Comparison of ENCODE assay signal across 4 worm cellular contexts in genomic region chrIII:8741276-8741860, ce11.
TF ChIP-seq lines count a peak whose summit lies in the region.

pdhk-2 (minus strand) TSS chrIII:8741412.

TF ChIP-seq in whole organism, L2 larva, 48 proteins besides CTCF, POLR2A, EP300 and RAD21 (continued from another document):
- peak; percentile 64 for TF ChIP-seq ZK546.5 (tag; optimal IDR thresholded peaks at IDR 0.05; lab: Kevin White, UChicago)
- TF ChIP-seq elt-3 (tag; optimal IDR thresholded peaks at IDR 0.05; lab: Kevin White, UChicago), result no peak
- peak; percentile 8 for TF ChIP-seq nhr-12 (tag; optimal IDR thresholded peaks at IDR 0.05; lab: Kevin White, UChicago)
- TF ChIP-seq snpc-4 (tag; optimal IDR thresholded peaks at IDR 0.05; lab: Kevin White, UChicago), result peak; percentile 61
- peak; percentile 92 for TF ChIP-seq ceh-16 (tag; optimal IDR thresholded peaks at IDR 0.05; lab: Kevin White, UChicago)
- peak; percentile 91 for TF ChIP-seq zag-1 (tag; optimal IDR thresholded peaks at IDR 0.05; lab: Kevin White, UChicago)
- peak; percentile 87 for TF ChIP-seq egl-27 (tag; optimal IDR thresholded peaks at IDR 0.05; lab: Kevin White, UChicago)
- peak; percentile 99 for TF ChIP-seq gmeb-1 (tag; optimal IDR thresholded peaks at IDR 0.05; lab: Kevin White, UChicago)
- peak; percentile 89 for TF ChIP-seq fos-1 (tag; optimal IDR thresholded peaks at IDR 0.05; lab: Kevin White, UChicago)
- no peak for TF ChIP-seq nhr-23 (tag; optimal IDR thresholded peaks at IDR 0.05; lab: Kevin White, UChicago)
- TF ChIP-seq nhr-25 (tag; optimal IDR thresholded peaks at IDR 0.05; lab: Kevin White, UChicago), result peak; percentile 93
- TF ChIP-seq aly-2 (tag; optimal IDR thresholded peaks at IDR 0.05; lab: Kevin White, UChicago), result no peak
- peak; percentile 45 for TF ChIP-seq ama-1 (optimal IDR thresholded peaks at IDR 0.05; lab: Kevin White, UChicago)
- peak; percentile 99 for TF ChIP-seq unc-55 (GFP tag; optimal IDR thresholded peaks at IDR 0.05; lab: Kevin White, UChicago)
- TF ChIP-seq unc-39 (tag; optimal IDR thresholded peaks at IDR 0.05; lab: Kevin White, UChicago), result no peak
- no peak for TF ChIP-seq alr-1 (tag; optimal IDR thresholded peaks at IDR 0.05; lab: Kevin White, UChicago)
- TF ChIP-seq C34F6.9 (tag; optimal IDR thresholded peaks at IDR 0.05; lab: Kevin White, UChicago), result peak; percentile 98
- TF ChIP-seq nhr-77 (tag; optimal IDR thresholded peaks at IDR 0.05; lab: Kevin White, UChicago), result peak; percentile 85
- TF ChIP-seq nhr-6 (tag; optimal IDR thresholded peaks at IDR 0.05; lab: Kevin White, UChicago), result peak; percentile 75
- TF ChIP-seq Y55F3AM.14 (GFP tag; optimal IDR thresholded peaks at IDR 0.05; lab: Kevin White, UChicago), result peak; percentile 65
- TF ChIP-seq crh-2 (tag; optimal IDR thresholded peaks at IDR 0.05; lab: Kevin White, UChicago), result peak; percentile 95
- peak; percentile 92 for TF ChIP-seq lin-11 (tag; optimal IDR thresholded peaks at IDR 0.05; lab: Kevin White, UChicago)
- TF ChIP-seq mbf-1 (tag; optimal IDR thresholded peaks at IDR 0.05; lab: Kevin White, UChicago), result no peak
- peak; percentile 92 for TF ChIP-seq lin-13 (GFP tag; optimal IDR thresholded peaks at IDR 0.05; lab: Kevin White, UChicago)
- no peak for TF ChIP-seq nhr-11 (tag; optimal IDR thresholded peaks at IDR 0.05; lab: Kevin White, UChicago)
- no peak for TF ChIP-seq elt-1 (tag; optimal IDR thresholded peaks at IDR 0.05; lab: Kevin White, UChicago)

TF ChIP-seq in whole organism, L4 larva, 104 proteins besides CTCF, POLR2A, EP300 and RAD21 (continued from another document and continues in another):
- 0 out of 2 replicates have a peak, but pooled peaks have one; percentile 43 for TF ChIP-seq ceh-44 (GFP tag; IDR thresholded peaks at IDR 0.05; lab: Robert Waterston, UW)
- no peak for TF ChIP-seq skn-1 (tag; optimal IDR thresholded peaks at IDR 0.05; lab: Kevin White, UChicago)
- TF ChIP-seq nhr-42 (GFP tag; IDR thresholded peaks at IDR 0.05; lab: Robert Waterston, UW), result peak; percentile 76; the same call in 1 of the 2 replicates
- TF ChIP-seq zfp-3 (GFP tag; conservative IDR thresholded peaks at IDR 0.05; lab: Robert Waterston, UW), result peak; percentile 92
- peak; percentile 68 to 95 for TF ChIP-seq lsy-2 (tag; optimal IDR thresholded peaks at IDR 0.05; lab: Kevin White, UChicago)
- TF ChIP-seq ces-1 (GFP tag; optimal IDR thresholded peaks at IDR 0.05; lab: Kevin White, UChicago), result no peak
- TF ChIP-seq hlh-11 (tag; optimal IDR thresholded peaks at IDR 0.05; lab: Kevin White, UChicago), result peak; percentile 94
- peak; percentile 91 for TF ChIP-seq arid-1 (GFP tag; conservative IDR thresholded peaks at IDR 0.05; lab: Robert Waterston, UW)
- peak; percentile 82 for TF ChIP-seq lin-13 (GFP tag; optimal IDR thresholded peaks at IDR 0.05; lab: Kevin White, UChicago)
- TF ChIP-seq nhr-48 (tag; optimal IDR thresholded peaks at IDR 0.05; lab: Kevin White, UChicago), result peak; percentile 90
- TF ChIP-seq unc-62 (GFP tag; optimal IDR thresholded peaks at IDR 0.05 in 1 of 2; lab: Kevin White, UChicago), result peak in 1 of 2 experiments; percentile 98
- no peak for TF ChIP-seq unc-62 (tag; optimal IDR thresholded peaks at IDR 0.05; lab: Kevin White, UChicago)
- no peak for TF ChIP-seq aly-2 (tag; optimal IDR thresholded peaks at IDR 0.05; lab: Kevin White, UChicago)
- TF ChIP-seq daf-19 (GFP tag; conservative IDR thresholded peaks at IDR 0.05; lab: Robert Waterston, UW), result peak; percentile 73
- no peak for TF ChIP-seq attf-4 (tag; optimal IDR thresholded peaks at IDR 0.05; lab: Kevin White, UChicago)
- TF ChIP-seq D1046.2 (GFP tag; IDR thresholded peaks at IDR 0.05; lab: Robert Waterston, UW), result no peak
- peak in 1 of 2 experiments; percentile 74 for TF ChIP-seq daf-16 (GFP tag; optimal IDR thresholded peaks at IDR 0.05; lab: Kevin White, UChicago)
- peak; percentile 68 for TF ChIP-seq daf-16 (tag; optimal IDR thresholded peaks at IDR 0.05; lab: Kevin White, UChicago)
- TF ChIP-seq lir-3 (tag; optimal IDR thresholded peaks at IDR 0.05; lab: Kevin White, UChicago), result peak; percentile 43
- TF ChIP-seq dve-1 (tag; optimal IDR thresholded peaks at IDR 0.05; lab: Kevin White, UChicago; ENCODE audit: insufficient read depth), result peak; percentile 97
- TF ChIP-seq duxl-1 (tag; optimal IDR thresholded peaks at IDR 0.05; lab: Kevin White, UChicago; ENCODE audit: poor library complexity), result peak; percentile 86
- TF ChIP-seq zag-1 (tag; optimal IDR thresholded peaks at IDR 0.05; lab: Kevin White, UChicago), result no peak
- peak; percentile 72 for TF ChIP-seq madf-9 (GFP tag; conservative IDR thresholded peaks at IDR 0.05; lab: Robert Waterston, UW)
- TF ChIP-seq ceh-20 (GFP tag; IDR thresholded peaks at IDR 0.05; lab: Robert Waterston, UW), result peak; percentile 90
- peak; percentile 68; the same call in 1 of the 2 replicates for TF ChIP-seq mdt-29 (GFP tag; IDR thresholded peaks at IDR 0.05; lab: Robert Waterston, UW)
- no peak for TF ChIP-seq pqm-1 (tag; optimal IDR thresholded peaks at IDR 0.05; lab: Kevin White, UChicago)
- 0 out of 2 replicates have a peak, but pooled peaks have one; percentile 51 for TF ChIP-seq vab-7 (GFP tag; IDR thresholded peaks at IDR 0.05; lab: Robert Waterston, UW)
- peak; percentile 79 for TF ChIP-seq lin-29 (GFP tag; IDR thresholded peaks at IDR 0.05; lab: Robert Waterston, UW)
- no peak for TF ChIP-seq ceh-28 (tag; optimal IDR thresholded peaks at IDR 0.05; lab: Kevin White, UChicago)
- peak; percentile 49; the same call in 1 of the 2 replicates for TF ChIP-seq set-16 (GFP tag; IDR thresholded peaks at IDR 0.05; lab: Robert Waterston, UW)
- no peak for TF ChIP-seq daf-8 (GFP tag; IDR thresholded peaks at IDR 0.05; lab: Robert Waterston, UW)
- TF ChIP-seq F37D6.2 (tag; optimal IDR thresholded peaks at IDR 0.05; lab: Kevin White, UChicago), result peak; percentile 88
- TF ChIP-seq ceh-32 (tag; optimal IDR thresholded peaks at IDR 0.05; lab: Kevin White, UChicago; ENCODE audit: poor library complexity), result peak; percentile 44
- peak; percentile 73 for TF ChIP-seq nhr-28 (tag; optimal IDR thresholded peaks at IDR 0.05; lab: Kevin White, UChicago)
- peak; percentile 73 for TF ChIP-seq nhr-77 (tag; optimal IDR thresholded peaks at IDR 0.05; lab: Kevin White, UChicago)

TF ChIP-seq in whole organism, late embryonic, 69 proteins besides CTCF, POLR2A, EP300 and RAD21 (continued from another document and continues in another):
- TF ChIP-seq pat-9 (tag; optimal IDR thresholded peaks at IDR 0.05; lab: Kevin White, UChicago) (peak; percentile 38), tbx-2 (tag; optimal IDR thresholded peaks at IDR 0.05; lab: Kevin White, UChicago) (peak; percentile 83), K09A11.1 (tag; optimal IDR thresholded peaks at IDR 0.05; lab: Kevin White, UChicago; ENCODE audit: insufficient read depth) (peak; percentile 67), mec-3 (tag; optimal IDR thresholded peaks at IDR 0.05; lab: Kevin White, UChicago; ENCODE audit: borderline replicate concordance) (no peak), ceh-30 (tag; optimal IDR thresholded peaks at IDR 0.05; lab: Kevin White, UChicago) (peak; percentile 55), Y22D7AL.16 (tag; optimal IDR thresholded peaks at IDR 0.05; lab: Kevin White, UChicago) (peak; percentile 6), hlh-8 (tag; optimal IDR thresholded peaks at IDR 0.05; lab: Kevin White, UChicago) (peak; percentile 38), npax-4 (tag; optimal IDR thresholded peaks at IDR 0.05; lab: Kevin White, UChicago) (no peak), unc-86 (tag; optimal IDR thresholded peaks at IDR 0.05; lab: Kevin White, UChicago) (peak; percentile 64), ceh-34 (tag; optimal IDR thresholded peaks at IDR 0.05; lab: Kevin White, UChicago) (peak; percentile 84), pqm-1 (tag; optimal IDR thresholded peaks at IDR 0.05; lab: Kevin White, UChicago) (peak; percentile 53), lin-11 (tag; optimal IDR thresholded peaks at IDR 0.05; lab: Kevin White, UChicago) (peak; percentile 65), syd-9 (tag; optimal IDR thresholded peaks at IDR 0.05; lab: Kevin White, UChicago) (peak; percentile 5), dmd-4 (tag; optimal IDR thresholded peaks at IDR 0.05; lab: Kevin White, UChicago; ENCODE audit: borderline replicate concordance) (peak; percentile 24), pax-1 (tag; optimal IDR thresholded peaks at IDR 0.05; lab: Kevin White, UChicago) (no peak), fkh-6 (tag; optimal IDR thresholded peaks at IDR 0.05; lab: Kevin White, UChicago) (peak; percentile 64), madf-2 (tag; optimal IDR thresholded peaks at IDR 0.05; lab: Kevin White, UChicago) (peak; percentile 39), nhr-11 (tag; optimal IDR thresholded peaks at IDR 0.05; lab: Kevin White, UChicago) (no peak), pros-1 (tag; optimal IDR thresholded peaks at IDR 0.05; lab: Kevin White, UChicago) (no peak), pag-3 (tag; optimal IDR thresholded peaks at IDR 0.05; lab: Kevin White, UChicago; ENCODE audit: borderline replicate concordance) (no peak), nfya-1 (tag; optimal IDR thresholded peaks at IDR 0.05; lab: Kevin White, UChicago) (peak; percentile 89), unc-42 (tag; optimal IDR thresholded peaks at IDR 0.05; lab: Kevin White, UChicago) (peak; percentile 90), ceh-2 (tag; optimal IDR thresholded peaks at IDR 0.05; lab: Kevin White, UChicago) (peak; percentile 58), tbx-7 (tag; optimal IDR thresholded peaks at IDR 0.05; lab: Kevin White, UChicago) (peak; percentile 24), dve-1 (tag; optimal IDR thresholded peaks at IDR 0.05; lab: Kevin White, UChicago) (peak; percentile 81), ceh-22 (tag; optimal IDR thresholded peaks at IDR 0.05; lab: Kevin White, UChicago) (no peak), ref-2 (tag; optimal IDR thresholded peaks at IDR 0.05; lab: Kevin White, UChicago) (peak; percentile 46), ceh-9 (tag; optimal IDR thresholded peaks at IDR 0.05; lab: Kevin White, UChicago) (no peak), unc-55 (GFP tag; optimal IDR thresholded peaks at IDR 0.05; lab: Kevin White, UChicago) (peak; percentile 68), lim-6 (tag; optimal IDR thresholded peaks at IDR 0.05; lab: Kevin White, UChicago) (no peak), pha-2 (tag; optimal IDR thresholded peaks at IDR 0.05; lab: Kevin White, UChicago) (peak; percentile 64), ets-4 (tag; optimal IDR thresholded peaks at IDR 0.05; lab: Kevin White, UChicago) (peak; percentile 64), sdc-2 (tag; optimal IDR thresholded peaks at IDR 0.05; lab: Kevin White, UChicago) (peak; percentile 45), hlh-30 (tag; optimal IDR thresholded peaks at IDR 0.05; lab: Kevin White, UChicago; ENCODE audit: insufficient read depth) (peak; percentile 33), sox-4 (tag; optimal IDR thresholded peaks at IDR 0.05; lab: Kevin White, UChicago) (peak; percentile 74), ceh-24 (tag; optimal IDR thresholded peaks at IDR 0.05; lab: Kevin White, UChicago) (no peak), gmeb-2 (tag; optimal IDR thresholded peaks at IDR 0.05; lab: Kevin White, UChicago) (peak; percentile 63), zip-5 (tag; optimal IDR thresholded peaks at IDR 0.05; lab: Kevin White, UChicago) (no peak), ztf-16 (tag; optimal IDR thresholded peaks at IDR 0.05; lab: Kevin White, UChicago) (peak; percentile 71)

TF ChIP-seq in whole organism, mixed stage, embryonic, 35 proteins besides CTCF, POLR2A, EP300 and RAD21 (continued from another document):
- TF ChIP-seq snpc-4 (tag; optimal IDR thresholded peaks at IDR 0.05; lab: Kevin White, UChicago) (no peak), unc-39 (tag; optimal IDR thresholded peaks at IDR 0.05; lab: Kevin White, UChicago) (no peak), sptf-1 (tag; optimal IDR thresholded peaks at IDR 0.05; lab: Kevin White, UChicago) (peak; percentile 86), elt-3 (tag; optimal IDR thresholded peaks at IDR 0.05; lab: Kevin White, UChicago) (no peak), M03D4.4 (tag; optimal IDR thresholded peaks at IDR 0.05; lab: Kevin White, UChicago) (peak; percentile 78), mls-2 (tag; optimal IDR thresholded peaks at IDR 0.05; lab: Kevin White, UChicago) (peak; percentile 81)
